Fruit fly (Drosophila melanogaster) whole organism, wandering third instar larva: ENCODE results near the gene Ae2.
"Not testable (repeated sequence)": the region's sequence is repeated elsewhere in the genome, so short reads cannot be mapped to it uniquely, and the experiment has no call there.

ENCODE experiments used
- Abd-B ChIP-seq: fragments of >200 bp; optimal IDR thresholded peaks from 2 replicates; lab custom pipeline; 2017; ENCODE audit warnings: missing biosample characterization, missing genetic modification characterization
- CG32264 ChIP-seq: fragments of 200-800 bp; sonication (Bioruptor generic); optimal IDR thresholded peaks from 2 replicates; lab custom pipeline; 2016; ENCODE audit warnings: missing biosample characterization, missing genetic modification characterization
- CG9705 ChIP-seq: fragments of 200-800 bp; sonication (Bioruptor generic); optimal IDR thresholded peaks from 2 replicates; lab custom pipeline; 2018; ENCODE audit warnings: missing biosample characterization, mild to moderate bottlenecking, missing genetic modification characterization
- CrebA ChIP-seq: fragments of 200-800 bp; sonication (Bioruptor generic); optimal IDR thresholded peaks from 2 replicates; lab custom pipeline; 2016; ENCODE audit warnings: missing biosample characterization, mild to moderate bottlenecking, missing genetic modification characterization, borderline replicate concordance
- Dfd ChIP-seq: fragments of >200 bp; optimal IDR thresholded peaks from 2 replicates; lab custom pipeline; 2017; ENCODE audit warnings: missing biosample characterization, missing genetic modification characterization
- GATAd ChIP-seq: sonication (Bioruptor generic); optimal IDR thresholded peaks from 2 replicates; lab custom pipeline; 2016; ENCODE audit warnings: missing biosample characterization, missing genetic modification characterization
- HLH106 ChIP-seq: fragments of 200-800 bp; optimal IDR thresholded peaks from 3 replicates; lab custom pipeline; 2019; ENCODE audit warnings: missing biosample characterization, mild to moderate bottlenecking, missing genetic modification characterization, moderate library complexity
- Hnf4 ChIP-seq: fragments of 200-800 bp; sonication (Bioruptor generic); optimal IDR thresholded peaks from 2 replicates; lab custom pipeline; 2016; ENCODE audit warnings: missing biosample characterization, mild to moderate bottlenecking, missing genetic modification characterization
- Hr78 ChIP-seq: fragments of >200 bp; optimal IDR thresholded peaks from 2 replicates; lab custom pipeline; 2017; ENCODE audit warnings: missing biosample characterization, missing genetic modification characterization
- Jra ChIP-seq: sonication (Bioruptor generic); optimal IDR thresholded peaks from 2 replicates; lab custom pipeline; 2016; ENCODE audit warnings: missing biosample characterization, missing genetic modification characterization
- N ChIP-seq: fragments of >200 bp; optimal IDR thresholded peaks from 2 replicates; lab custom pipeline; 2018; ENCODE audit warnings: missing biosample characterization, missing external identifiers, missing genetic modification characterization
- Rel ChIP-seq, 2 experiments: fragments of 200-800 bp; sonication (Bioruptor generic) in 1 of 2; optimal IDR thresholded peaks; 2 replicates in 1 of 2; 3 replicates in 1 of 2; lab custom pipeline; 2016 to 2019; ENCODE audit warnings: mild to moderate bottlenecking in 2 of 2, missing biosample characterization in 2 of 2, missing genetic modification characterization in 2 of 2, moderate library complexity in 1 of 2
- Sp1 ChIP-seq: fragments of 200-800 bp; sonication (Bioruptor generic); optimal IDR thresholded peaks from 3 replicates; lab custom pipeline; 2019; ENCODE audit warnings: missing biosample characterization, mild to moderate bottlenecking, missing genetic modification characterization, moderate library complexity
- Vsx2 ChIP-seq: fragments of 200-300, 225-300 bp; sonication (Bioruptor generic); optimal IDR thresholded peaks from 2 replicates; lab custom pipeline; 2018; ENCODE audit warnings: missing biosample characterization, missing genetic modification characterization; ENCODE audit not compliant: partially characterized antibody
- br ChIP-seq: fragments of 200-800 bp; sonication (Bioruptor generic); optimal IDR thresholded peaks from 2 replicates; lab custom pipeline; 2016; ENCODE audit warnings: missing biosample characterization, missing genetic modification characterization
- brk ChIP-seq: fragments of 200-800 bp; sonication (Bioruptor generic); optimal IDR thresholded peaks from 2 replicates; lab custom pipeline; 2016; ENCODE audit warnings: missing biosample characterization, mild to moderate bottlenecking, missing genetic modification characterization
- dl ChIP-seq, 2 experiments: fragments of 175-275, 200-275 bp in 1 of 2; fragments of 200-275 bp in 1 of 2; sonication (Bioruptor generic); optimal IDR thresholded peaks; lab custom pipeline; 2018; ENCODE audit warnings: mild to moderate bottlenecking in 2 of 2, missing biosample characterization in 2 of 2, missing genetic modification characterization in 2 of 2, moderate library complexity in 2 of 2; ENCODE audit not compliant: partially characterized antibody in 2 of 2, insufficient read depth in 1 of 2
- dmrt93B ChIP-seq: fragments of 200-800 bp; sonication (Bioruptor generic); optimal IDR thresholded peaks from 2 replicates; lab custom pipeline; 2018; ENCODE audit warnings: missing biosample characterization, mild to moderate bottlenecking, missing genetic modification characterization
- dsf ChIP-seq: sonication (Bioruptor generic); optimal IDR thresholded peaks from 2 replicates; lab custom pipeline; 2016; ENCODE audit warnings: missing biosample characterization, missing genetic modification characterization, borderline replicate concordance
- ey ChIP-seq: fragments of 200-800 bp; sonication (Bioruptor generic); optimal IDR thresholded peaks from 2 replicates; lab custom pipeline; 2016; ENCODE audit warnings: missing biosample characterization, missing genetic modification characterization
- foxo ChIP-seq, 2 experiments: fragments of 200-800 bp; sonication (Bioruptor generic); optimal IDR thresholded peaks; 2 replicates in 1 of 2; 3 replicates in 1 of 2; lab custom pipeline; 2016 to 2017; ENCODE audit warnings: missing biosample characterization in 2 of 2, missing genetic modification characterization in 2 of 2
- fru ChIP-seq: fragments of 200-800 bp; sonication (Bioruptor generic); optimal IDR thresholded peaks from 3 replicates; lab custom pipeline; 2016; ENCODE audit warnings: missing biosample characterization, mild to moderate bottlenecking, missing genetic modification characterization
- h ChIP-seq: fragments of 200-800 bp; sonication (Bioruptor generic); optimal IDR thresholded peaks from 3 replicates; lab custom pipeline; 2016; ENCODE audit warnings: missing biosample characterization, mild to moderate bottlenecking, missing genetic modification characterization
- jim ChIP-seq: fragments of 175-275, 200-325 bp; sonication (Bioruptor generic); optimal IDR thresholded peaks from 2 replicates; lab custom pipeline; 2016; ENCODE audit warnings: missing biosample characterization, mild to moderate bottlenecking, missing genetic modification characterization
- pan ChIP-seq: fragments of >200 bp; optimal IDR thresholded peaks from 2 replicates; lab custom pipeline; 2017
- psq ChIP-seq: fragments of 200-800 bp; sonication (Bioruptor generic); optimal IDR thresholded peaks from 3 replicates; lab custom pipeline; 2017; ENCODE audit warnings: missing biosample characterization, mild to moderate bottlenecking, missing genetic modification characterization, moderate library complexity
- rgr ChIP-seq: fragments of 200-800 bp; sonication (Bioruptor generic); optimal IDR thresholded peaks from 3 replicates; lab custom pipeline; 2016; ENCODE audit warnings: missing biosample characterization, mild to moderate bottlenecking, missing genetic modification characterization
- sage ChIP-seq: fragments of 200-800 bp; sonication (Bioruptor generic); optimal IDR thresholded peaks from 2 replicates; lab custom pipeline; 2016; ENCODE audit warnings: missing biosample characterization, mild to moderate bottlenecking, missing genetic modification characterization
- sv ChIP-seq: fragments of 200-800 bp; sonication (Bioruptor generic); optimal IDR thresholded peaks from 3 replicates; lab custom pipeline; 2016; ENCODE audit warnings: missing biosample characterization, missing genetic modification characterization
- usp ChIP-seq: fragments of >200 bp; optimal IDR thresholded peaks from 2 replicates; lab custom pipeline; 2017; ENCODE audit warnings: missing biosample characterization, missing genetic modification characterization
- woc ChIP-seq: sonication (Bioruptor generic); optimal IDR thresholded peaks from 2 replicates; lab custom pipeline; 2016; ENCODE audit warnings: missing biosample characterization, mild to moderate bottlenecking, missing genetic modification characterization

Ae2 gene

dm6 chr3L:9786746-9787145 lies 23.4 kb downstream of the Ae2 start, which contains the start of gene CG32052:
CG32052 (plus strand) TSS chr3L:9787046.
- TF ChIP-seq Sp1 (GFP tag; lab: Kevin White, UChicago) (no peak), fru (GFP tag; lab: Kevin White, UChicago) (no peak), pan (no peak), CG9705 (GFP tag; lab: Kevin White, UChicago) (no peak), br (GFP tag; lab: Kevin White, UChicago) (no peak), Dfd (no peak)

dm6 chr3L:9797587-9797986 lies 34.2 kb downstream of the Ae2 start, which contains the start of gene Zasp67:
Zasp67 (minus strand) TSS chr3L:9797687.
- TF ChIP-seq GATAd (no peak), CG32264 (GFP tag; lab: Kevin White, UChicago) (no peak), Jra (GFP tag; lab: Kevin White, UChicago) (no peak), Sp1 (GFP tag; lab: Kevin White, UChicago) (no peak), Dfd (no peak), foxo (GFP tag; optimal IDR thresholded peaks at IDR 0.05; lab: Kevin White, UChicago) (no peak)

DNA sequence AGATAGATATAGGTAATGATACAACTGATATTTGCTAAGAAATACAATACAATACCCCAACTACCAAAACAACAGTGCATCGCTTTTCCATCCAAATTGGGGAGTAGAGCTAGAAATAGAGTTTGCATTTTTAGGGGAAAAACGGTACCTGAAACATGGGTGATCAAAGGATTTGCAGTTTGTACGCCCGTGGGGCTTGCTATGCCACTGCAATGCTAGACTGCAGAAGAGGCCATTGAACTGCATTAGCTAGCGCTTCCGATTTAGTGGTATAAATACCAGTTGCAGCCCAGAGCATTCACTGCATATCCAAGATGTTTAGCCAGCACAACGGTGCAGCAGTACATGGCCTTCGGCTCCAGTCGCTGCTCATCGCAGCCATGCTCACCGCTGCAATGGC lies 34.8 kb downstream of the Ae2 start, which contains the start of gene Ilp1:
Gene Ilp1 (plus strand): TSS at position 301 of the 400 bp plus-strand sequence.
- not testable (repeated sequence) for TF ChIP-seq dmrt93B (GFP tag; lab: Kevin White, UChicago); dsf; jim (GFP tag; lab: Kevin White, UChicago)

DNA sequence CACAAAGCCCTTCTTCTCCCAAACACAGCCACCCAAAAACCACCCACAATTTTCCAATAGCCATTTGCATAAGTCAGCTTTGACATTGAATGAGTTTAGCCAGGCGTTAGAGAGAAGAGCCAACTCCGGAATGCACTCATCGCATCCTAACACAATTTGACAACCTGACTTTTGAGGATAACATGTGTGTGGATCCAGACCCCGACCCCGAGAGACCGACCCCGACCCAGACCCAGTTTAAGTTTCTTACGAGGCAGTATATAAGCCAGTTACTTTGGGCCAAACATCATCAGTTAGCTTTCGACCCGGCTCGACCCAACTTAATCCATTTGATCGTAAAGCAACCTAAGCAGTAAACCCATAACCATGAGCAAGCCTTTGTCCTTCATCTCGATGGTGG lies 36.1 kb downstream of the Ae2 start, which contains the start of gene Ilp2:
Gene Ilp2 (plus strand): TSS at position 301 of the 400 bp plus-strand sequence.
- no peak for TF ChIP-seq brk (GFP tag; lab: Kevin White, UChicago)
- no peak for TF ChIP-seq CG9705 (GFP tag; lab: Kevin White, UChicago)
- TF ChIP-seq sv, result no peak
- TF ChIP-seq Vsx2 (GFP tag; lab: Kevin White, UChicago), result no peak
- TF ChIP-seq Rel (GFP tag; optimal IDR thresholded peaks at IDR 0.05; lab: Kevin White, UChicago), result no peak
- no peak for TF ChIP-seq Rel (tag; optimal IDR thresholded peaks at IDR 0.05; lab: Kevin White, UChicago)
- TF ChIP-seq fru (GFP tag; lab: Kevin White, UChicago), result no peak
- TF ChIP-seq ey (GFP tag; lab: Kevin White, UChicago), result no peak
- no peak for TF ChIP-seq sage (GFP tag; lab: Kevin White, UChicago)
- no peak for TF ChIP-seq usp (GFP tag; lab: Kevin White, UChicago)
- no peak for TF ChIP-seq psq (GFP tag; lab: Kevin White, UChicago)
- no peak for TF ChIP-seq woc (GFP tag; lab: Kevin White, UChicago)
- TF ChIP-seq CrebA (GFP tag; lab: Kevin White, UChicago), result no peak
- TF ChIP-seq N (GFP tag; lab: Kevin White, UChicago), result no peak
- TF ChIP-seq Hnf4 (GFP tag; lab: Kevin White, UChicago), result no peak
- TF ChIP-seq Dfd, result no peak
- TF ChIP-seq Abd-B (GFP tag; lab: Kevin White, UChicago), result no peak
- no peak for TF ChIP-seq Hr78 (GFP tag; lab: Kevin White, UChicago)
- no peak for TF ChIP-seq Sp1 (GFP tag; lab: Kevin White, UChicago)
- no peak for TF ChIP-seq dsf

DNA sequence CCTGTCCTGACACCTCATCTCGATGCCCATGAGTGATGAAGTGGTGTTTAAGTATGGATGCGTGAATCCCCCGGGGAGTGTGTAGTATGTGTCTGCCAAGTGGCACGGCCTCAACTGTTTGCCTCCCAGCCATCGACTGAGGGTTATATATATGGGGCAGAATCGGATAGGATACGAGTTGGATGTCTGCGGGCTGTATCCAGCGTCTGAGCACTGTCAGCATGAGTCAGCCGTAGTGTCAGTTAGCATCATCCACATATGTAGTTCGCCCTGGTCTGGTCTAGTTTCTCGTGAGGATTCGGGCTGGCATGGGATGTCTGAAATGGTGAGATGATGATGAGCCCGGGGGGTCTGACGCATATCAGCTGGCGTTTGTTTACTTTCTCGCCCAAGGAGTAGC lies 38.7 kb downstream of the Ae2 start, which contains the start of gene Ilp3:
Gene Ilp3 (minus strand): TSS at position 101 of the 400 bp plus-strand sequence.
- TF ChIP-seq dl (GFP tag; optimal IDR thresholded peaks at IDR 0.05; lab: Kevin White, UChicago; ENCODE audit: insufficient read depth in 1 of 2, partially characterized antibody in 2 of 2), result no peak
- TF ChIP-seq, all 38 proteins: peak for 0

dm6 chr3L:9804125-9804524 lies 40.8 kb downstream of the Ae2 start, which contains the start of gene Ilp4:
Ilp4 (minus strand) TSS chr3L:9804263.
- TF ChIP-seq psq (GFP tag; lab: Kevin White, UChicago), result no peak
- no peak for TF ChIP-seq CG32264 (GFP tag; lab: Kevin White, UChicago)
- no peak for TF ChIP-seq rgr (GFP tag; lab: Kevin White, UChicago)
- no peak for TF ChIP-seq sage (GFP tag; lab: Kevin White, UChicago)
- no peak for TF ChIP-seq Rel (GFP tag; optimal IDR thresholded peaks at IDR 0.05; lab: Kevin White, UChicago)
- no peak for TF ChIP-seq Rel (tag; optimal IDR thresholded peaks at IDR 0.05; lab: Kevin White, UChicago)
- TF ChIP-seq CG9705 (GFP tag; lab: Kevin White, UChicago), result no peak
- TF ChIP-seq fru (GFP tag; lab: Kevin White, UChicago), result no peak
- no peak for TF ChIP-seq CrebA (GFP tag; lab: Kevin White, UChicago)
- TF ChIP-seq dl (GFP tag; optimal IDR thresholded peaks at IDR 0.05; lab: Kevin White, UChicago; ENCODE audit: insufficient read depth in 1 of 2, partially characterized antibody in 2 of 2), result no peak
- no peak for TF ChIP-seq GATAd
- TF ChIP-seq HLH106, result no peak
- TF ChIP-seq Dfd, result no peak
- no peak for TF ChIP-seq Hr78 (GFP tag; lab: Kevin White, UChicago)
- TF ChIP-seq sv, result no peak
- no peak for TF ChIP-seq pan
- no peak for TF ChIP-seq h (GFP tag; lab: Kevin White, UChicago)
- TF ChIP-seq, all 38 proteins: peak for 0
